Worm (Caenorhabditis elegans): Measurements from ENCODE around the gene F59A2.5.

The F59A2.5 gene

ce11 chrIII:3389426-3390020 is 15.1 kb upstream of the F59A2.5 start, which contains the start of the genes elmd-1 and hecw-1 (continued):
- no peak for TF ChIP-seq dpl-1 (GFP tag; optimal IDR thresholded peaks at IDR 0.05)
- TF ChIP-seq hmg-1.2 (GFP tag; IDR thresholded peaks at IDR 0.05), result peak; percentile 78
- no peak for TF ChIP-seq F55B11.4 (tag; optimal IDR thresholded peaks at IDR 0.05; ENCODE audit: borderline replicate concordance, insufficient read depth)
- peak; percentile 97 for TF ChIP-seq tbp1 (GFP tag; optimal IDR thresholded peaks at IDR 0.05)
- peak; percentile 3 for TF ChIP-seq F52B5.7 (tag; optimal IDR thresholded peaks at IDR 0.05)
- TF ChIP-seq ceh-40 (GFP tag; IDR thresholded peaks at IDR 0.05), result no peak
- TF ChIP-seq ekl-4 (GFP tag; IDR thresholded peaks at IDR 0.05), result 0 out of 2 replicates have a peak, but pooled peaks have one; percentile 51
- TF ChIP-seq ztf-22 (GFP tag; optimal IDR thresholded peaks at IDR 0.05), result peak; percentile 59
- TF ChIP-seq egl-44 (GFP tag; IDR thresholded peaks at IDR 0.05), result peak; percentile 72; the same call in 1 of the 2 replicates
- TF ChIP-seq die-1 (tag; optimal IDR thresholded peaks at IDR 0.05), result peak; percentile 46
- peak; percentile 86 for TF ChIP-seq nhr-80 (tag; optimal IDR thresholded peaks at IDR 0.05)
- TF ChIP-seq ama-1 (optimal IDR thresholded peaks at IDR 0.05), result no peak
- TF ChIP-seq ama-1 (GFP tag; optimal IDR thresholded peaks at IDR 0.05), result peak in 1 of 2 experiments; percentile 74
- TF ChIP-seq K11D2.4 (GFP tag; IDR thresholded peaks at IDR 0.05), result 0 out of 2 replicates have a peak, but pooled peaks have one; percentile 29
- TF ChIP-seq ceh-100 (GFP tag; IDR thresholded peaks at IDR 0.05), result 0 out of 2 replicates have a peak, but pooled peaks have one; percentile 29
- TF ChIP-seq B0336.3 (GFP tag; IDR thresholded peaks at IDR 0.05), result peak; percentile 50; the same call in 1 of the 2 replicates
- TF ChIP-seq nhr-179 (tag; optimal IDR thresholded peaks at IDR 0.05), result no peak
- TF ChIP-seq ztf-18 (tag; optimal IDR thresholded peaks at IDR 0.05), result peak; percentile 67
- TF ChIP-seq nfyb-1 (GFP tag; IDR thresholded peaks at IDR 0.05), result peak; percentile 86
- peak; percentile 45 for TF ChIP-seq atf-7 (tag; optimal IDR thresholded peaks at IDR 0.05)
- TF ChIP-seq repo-1 (tag; optimal IDR thresholded peaks at IDR 0.05), result peak; percentile 46
- peak; percentile 77 for TF ChIP-seq D2030.7 (GFP tag; IDR thresholded peaks at IDR 0.05)
- TF ChIP-seq snpc-1.1 (tag; optimal IDR thresholded peaks at IDR 0.05; ENCODE audit: insufficient read depth), result peak; percentile 64
- TF ChIP-seq let-526 (GFP tag; IDR thresholded peaks at IDR 0.05), result no peak
- peak; percentile 30 for TF ChIP-seq B0035.1 (tag; optimal IDR thresholded peaks at IDR 0.05)
- TF ChIP-seq lin-40 (tag; optimal IDR thresholded peaks at IDR 0.05), result peak; percentile 54
- peak; percentile 78 for TF ChIP-seq dox-1 (GFP tag; IDR thresholded peaks at IDR 0.05)
- peak; percentile 51 for TF ChIP-seq somi-1 (GFP tag; optimal IDR thresholded peaks at IDR 0.05)
- peak; percentile 82 for TF ChIP-seq lsl-1 (GFP tag; optimal IDR thresholded peaks at IDR 0.05)
- peak; percentile 36 for TF ChIP-seq ceh-27 (GFP tag; optimal IDR thresholded peaks at IDR 0.05)
- TF ChIP-seq hmg-20 (GFP tag; IDR thresholded peaks at IDR 0.05), result no peak
- no peak for TF ChIP-seq ccch-3 (GFP tag; optimal IDR thresholded peaks at IDR 0.05)
- TF ChIP-seq akir-1 (GFP tag; optimal IDR thresholded peaks at IDR 0.05), result no peak
- peak; percentile 31 for TF ChIP-seq snpc-3.4 (tag; optimal IDR thresholded peaks at IDR 0.05)
- TF ChIP-seq rpc-1 (optimal IDR thresholded peaks at IDR 0.05), result peak; percentile 61
- TF ChIP-seq rpc-1 (tag; optimal IDR thresholded peaks at IDR 0.05), result peak; percentile 81
- TF ChIP-seq F49E8.2 (tag; optimal IDR thresholded peaks at IDR 0.05; ENCODE audit: insufficient read depth), result peak; percentile 71
- TF ChIP-seq B0261.1 (tag; optimal IDR thresholded peaks at IDR 0.05), result peak; percentile 91
- TF ChIP-seq attf-6 (GFP tag; IDR thresholded peaks at IDR 0.05), result peak; percentile 65; the same call in 1 of the 2 replicates
- peak; percentile 86 for TF ChIP-seq lin-26 (GFP tag; IDR thresholded peaks at IDR 0.05)
- TF ChIP-seq T07F8.4 (tag; optimal IDR thresholded peaks at IDR 0.05), result peak; percentile 28
- TF ChIP-seq ceh-91 (GFP tag; IDR thresholded peaks at IDR 0.05), result no peak
- peak; percentile 43; the same call in 1 of the 2 replicates for TF ChIP-seq ztf-6 (GFP tag; IDR thresholded peaks at IDR 0.05)
- TF ChIP-seq cebp-1 (GFP tag; IDR thresholded peaks at IDR 0.05), result 0 out of 2 replicates have a peak, but pooled peaks have one; percentile 17
- TF ChIP-seq cebp-1 (tag; optimal IDR thresholded peaks at IDR 0.05), result peak; percentile 56
- no peak for TF ChIP-seq Y79H2A.3 (GFP tag; conservative IDR thresholded peaks at IDR 0.05)
- TF ChIP-seq lag-1 (GFP tag; IDR thresholded peaks at IDR 0.05), result no peak
- 0 out of 2 replicates have a peak, but pooled peaks have one; percentile 59 for TF ChIP-seq Y95B8A.8 (GFP tag; IDR thresholded peaks at IDR 0.05)

All from whole organism, young adult.